Worm (Caenorhabditis elegans) whole organism, mixed stage, embryonic: ENCODE measurements around the gene mksr-1.

Experiments
- ceh-39 ChIP-seq: fragments of 150-350 bp; optimal IDR thresholded peaks from 2 replicates; lab custom pipeline; 2014; ENCODE audit warnings: missing biosample characterization, missing genetic modification characterization
- ces-1 ChIP-seq: fragments of 150-350 bp; optimal IDR thresholded peaks from 2 replicates; lab custom pipeline; 2014; ENCODE audit warnings: missing biosample characterization, missing genetic modification reagents, missing genetic modification characterization
- lsy-2 ChIP-seq: fragments of 150-350 bp; optimal IDR thresholded peaks from 2 replicates; lab custom pipeline; 2014; ENCODE audit warnings: missing biosample characterization, missing genetic modification characterization
- mab-5 ChIP-seq: fragments of 150-350 bp; optimal IDR thresholded peaks from 2 replicates; lab custom pipeline; 2014; ENCODE audit warnings: missing biosample characterization, missing genetic modification characterization
- nhr-237 ChIP-seq: fragments of 150-350 bp; optimal IDR thresholded peaks from 2 replicates; lab custom pipeline; 2014; ENCODE audit warnings: missing biosample characterization, missing genetic modification characterization
- nhr-76 ChIP-seq: sonication (generic microtip); optimal IDR thresholded peaks from 2 replicates; lab custom pipeline; 2017; ENCODE audit warnings: missing biosample characterization, missing genetic modification characterization
- sem-2 ChIP-seq: fragments of 200-800 bp; sonication (Bioruptor generic); optimal IDR thresholded peaks from 2 replicates; lab custom pipeline; 2018; ENCODE audit warnings: mild to moderate bottlenecking, missing genetic modification characterization, missing compliant biosample characterization
- snpc-4 ChIP-seq: fragments of 150-350 bp; optimal IDR thresholded peaks from 2 replicates; lab custom pipeline; 2014; ENCODE audit warnings: missing biosample characterization, missing genetic modification characterization
- tbx-8 ChIP-seq: fragments of 200-800 bp; sonication (Bioruptor generic); optimal IDR thresholded peaks from 2 replicates; lab custom pipeline; 2018; ENCODE audit warnings: mild to moderate bottlenecking, missing genetic modification characterization, moderate library complexity, missing compliant biosample characterization
- unc-39 ChIP-seq: fragments of 150-350 bp; optimal IDR thresholded peaks from 2 replicates; lab custom pipeline; 2014; ENCODE audit warnings: missing biosample characterization, missing genetic modification characterization
- unc-62 ChIP-seq: fragments of 150-350 bp; optimal IDR thresholded peaks from 2 replicates; lab custom pipeline; 2014; ENCODE audit warnings: missing biosample characterization, missing genetic modification reagents, missing genetic modification characterization
- ztf-11 ChIP-seq: fragments of 150-350 bp; optimal IDR thresholded peaks from 2 replicates; lab custom pipeline; 2014; ENCODE audit warnings: missing biosample characterization, missing genetic modification characterization

- TF ChIP-seq ztf-11 (tag; lab: Kevin White, UChicago) (no peak), snpc-4 (tag; lab: Kevin White, UChicago) (no peak), ces-1 (GFP tag; lab: Kevin White, UChicago) (no peak), ceh-39 (tag; lab: Kevin White, UChicago) (no peak), nhr-237 (no peak), tbx-8 (GFP tag; lab: Kevin White, UChicago) (no peak), lsy-2 (tag; lab: Kevin White, UChicago) (no peak), nhr-76 (tag; lab: Kevin White, UChicago) (no peak), sem-2 (no peak), unc-39 (tag; lab: Kevin White, UChicago) (no peak), mab-5 (tag; lab: Kevin White, UChicago) (no peak), unc-62 (GFP tag; lab: Kevin White, UChicago) (no peak)
Measured at ce11 chrX:1026722-1027121, 42.2 kb downstream of the mksr-1 start.
